Worm (Caenorhabditis elegans) whole organism, midembryonic: ENCODE data around the gene srlf-21.

ENCODE experiments used
- T22C8.4 ChIP-seq: fragments of 200-800 bp; sonication (Bioruptor generic); IDR thresholded peaks from 2 replicates; pipeline ENCODE4 v1.3.6; 2022; ENCODE audit warnings: missing genetic modification characterization, missing compliant biosample characterization
- cog-1 ChIP-seq: sonication (generic microtip); optimal IDR thresholded peaks from 2 replicates; lab custom pipeline; 2016; ENCODE audit warnings: missing genetic modification characterization, missing compliant biosample characterization
- flt-1 ChIP-seq: fragments of 200-800 bp; sonication (Bioruptor generic); IDR thresholded peaks from 2 replicates; pipeline ENCODE4 v1.3.6; 2022; ENCODE audit warnings: missing genetic modification characterization, missing compliant biosample characterization
- klf-2 ChIP-seq: fragments of 200-800 bp; sonication (Bioruptor generic); conservative IDR thresholded peaks from 2 replicates; pipeline ENCODE4 v1.3.6; 2022; ENCODE audit warnings: missing genetic modification reagents, missing genetic modification characterization, missing compliant biosample characterization
- med-1 ChIP-seq: sonication (generic microtip); optimal IDR thresholded peaks from 2 replicates; lab custom pipeline; 2017; ENCODE audit warnings: missing genetic modification characterization, mild to moderate bottlenecking, missing compliant biosample characterization, antibody characterized with exemption, missing genetic modification reagents; ENCODE audit not compliant: insufficient read depth
- tab-1 ChIP-seq: fragments of 200-800 bp; sonication (Bioruptor generic); IDR thresholded peaks from 2 replicates; pipeline ENCODE4 v1.3.6; 2022; ENCODE audit warnings: missing genetic modification characterization, missing compliant biosample characterization
- ztf-23 ChIP-seq: fragments of 200-800 bp; sonication (Bioruptor generic); IDR thresholded peaks from 2 replicates; pipeline ENCODE4 v1.3.6; 2022; ENCODE audit warnings: missing genetic modification reagents, missing genetic modification characterization, missing compliant biosample characterization
- ztf-29 ChIP-seq: fragments of 200-800 bp; sonication (Bioruptor generic); IDR thresholded peaks from 2 replicates; pipeline ENCODE4 v1.3.6; 2022; ENCODE audit warnings: missing genetic modification reagents, missing genetic modification characterization, missing compliant biosample characterization

- TF ChIP-seq tab-1: no peak
- TF ChIP-seq T22C8.4: no peak
- TF ChIP-seq med-1 (GFP tag; lab: Kevin White, UChicago): no peak
- TF ChIP-seq klf-2 (GFP tag; lab: Robert Waterston, UW): no peak
- no peak for TF ChIP-seq flt-1 (GFP tag; lab: Robert Waterston, UW)
- TF ChIP-seq ztf-29 (GFP tag; lab: Robert Waterston, UW): no peak
- no peak for TF ChIP-seq cog-1
- TF ChIP-seq ztf-23 (GFP tag; lab: Robert Waterston, UW): no peak
Measured at ce11 chrV:866729-867128, 23.6 kb downstream of the srlf-21 start, which contains the start of gene T02B11.3.
